Fruit fly (Drosophila melanogaster): Measurements from ENCODE around the gene Exo84.

Exo84 gene

DNA sequence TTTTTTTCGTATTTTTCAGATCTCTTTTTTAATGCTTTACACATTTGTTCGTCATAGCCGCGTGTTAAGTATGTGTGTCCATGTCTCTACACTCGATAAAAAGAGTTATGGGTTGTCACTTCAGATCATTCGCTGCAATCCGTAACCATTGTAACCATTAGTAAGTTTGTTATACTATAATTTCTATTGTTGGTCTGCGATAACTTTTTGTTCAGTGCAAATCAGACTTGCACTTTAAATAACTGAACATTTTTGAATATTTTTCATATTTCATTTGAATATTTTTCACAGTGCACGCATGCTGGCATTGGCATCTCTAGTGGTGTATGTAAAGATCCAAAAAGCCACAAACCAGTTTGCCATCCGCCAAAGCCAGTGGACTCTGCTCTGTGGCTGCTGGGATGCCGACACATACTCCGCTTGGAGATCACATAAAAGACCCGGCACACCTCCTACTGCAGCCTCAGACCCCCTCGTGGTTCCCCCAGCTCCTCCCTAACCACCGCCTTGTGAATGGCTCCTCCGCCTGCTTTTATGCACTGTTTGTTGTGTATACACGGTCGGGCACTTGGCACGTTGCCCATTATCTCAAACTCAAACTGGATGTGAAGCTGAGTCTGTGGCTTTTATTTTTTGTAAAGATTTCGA lies 43.0 kb downstream of the Exo84 start (continued):
- peak; percentile 84 for TF ChIP-seq CG14667 (GFP tag; IDR thresholded peaks at IDR 0.05)
- TF ChIP-seq Dfd (GFP tag; optimal IDR thresholded peaks at IDR 0.05): no peak
- peak; percentile 69 for TF ChIP-seq CG5180 (GFP tag; optimal IDR thresholded peaks at IDR 0.05)
- TF ChIP-seq amos (GFP tag; IDR thresholded peaks at IDR 0.05; ENCODE audit: partially characterized antibody): no peak
- peak; percentile 84 for TF ChIP-seq Dip3 (GFP tag; optimal IDR thresholded peaks at IDR 0.05)
- TF ChIP-seq ftz-f1 (GFP tag; optimal IDR thresholded peaks at IDR 0.05): no peak
- no peak for TF ChIP-seq Trl (optimal IDR thresholded peaks at IDR 0.05)
- TF ChIP-seq Trl (GFP tag; optimal IDR thresholded peaks at IDR 0.05): peak; percentile 85
- TF ChIP-seq Bteb2 (GFP tag; optimal IDR thresholded peaks at IDR 0.05): peak; percentile 76
- TF ChIP-seq NFAT (GFP tag; IDR thresholded peaks at IDR 0.05): peak; percentile 46; the same call in 1 of the 2 replicates
- TF ChIP-seq pnt (GFP tag; optimal IDR thresholded peaks at IDR 0.05): peak; percentile 79
- peak; percentile 71 for TF ChIP-seq eyg (GFP tag; optimal IDR thresholded peaks at IDR 0.05)
- peak; percentile 92 for TF ChIP-seq corto (GFP tag; optimal IDR thresholded peaks at IDR 0.05)
- TF ChIP-seq Mad (GFP tag; optimal IDR thresholded peaks at IDR 0.05): peak; percentile 87
- TF ChIP-seq CG10209 (GFP tag; optimal IDR thresholded peaks at IDR 0.05): peak; percentile 84
- no peak for TF ChIP-seq Hey (tag; optimal IDR thresholded peaks at IDR 0.05)
- TF ChIP-seq Spps (tag; optimal IDR thresholded peaks at IDR 0.05): peak; percentile 86
- peak; percentile 89 for TF ChIP-seq Awh (GFP tag; IDR thresholded peaks at IDR 0.05)
- TF ChIP-seq CG7271 (tag; optimal IDR thresholded peaks at IDR 0.05): peak; percentile 57
- peak; percentile 68 for TF ChIP-seq slp2 (GFP tag; optimal IDR thresholded peaks at IDR 0.05)
- TF ChIP-seq maf-S (GFP tag; optimal IDR thresholded peaks at IDR 0.05): peak; percentile 63
- TF ChIP-seq CG18764 (GFP tag; optimal IDR thresholded peaks at IDR 0.05): peak; percentile 84
- peak; percentile 84 for TF ChIP-seq CG4730 (GFP tag; IDR thresholded peaks at IDR 0.05)
- peak; percentile 47 for TF ChIP-seq Hand (GFP tag; optimal IDR thresholded peaks at IDR 0.05)
- peak; percentile 62 for TF ChIP-seq CG15696 (tag; optimal IDR thresholded peaks at IDR 0.05)
- peak; percentile 81 for TF ChIP-seq Aef1 (GFP tag; IDR thresholded peaks at IDR 0.05)
- TF ChIP-seq CG30020 (tag; optimal IDR thresholded peaks at IDR 0.05): peak; percentile 60
- no peak for TF ChIP-seq CG42726 (GFP tag; IDR thresholded peaks at IDR 0.05; ENCODE audit: partially characterized antibody)
- peak; percentile 60 for TF ChIP-seq Hmx (GFP tag; optimal IDR thresholded peaks at IDR 0.05)
- TF ChIP-seq CG3838 (GFP tag; optimal IDR thresholded peaks at IDR 0.05): peak; percentile 55
- TF ChIP-seq prd (optimal IDR thresholded peaks at IDR 0.05): no peak
- TF ChIP-seq prd (GFP tag; IDR thresholded peaks at IDR 0.05): peak; percentile 87
- no peak for TF ChIP-seq GATAe (GFP tag; conservative IDR thresholded peaks at IDR 0.05)
- peak; percentile 66 for TF ChIP-seq CG6765 (GFP tag; optimal IDR thresholded peaks at IDR 0.05)
- TF ChIP-seq CG13775 (GFP tag; optimal IDR thresholded peaks at IDR 0.05): peak; percentile 80
- peak; percentile 90 for TF ChIP-seq grau (tag; optimal IDR thresholded peaks at IDR 0.05)
- TF ChIP-seq tgo (GFP tag; IDR thresholded peaks at IDR 0.05): peak; percentile 88
- peak; percentile 78 for TF ChIP-seq CG9817 (tag; optimal IDR thresholded peaks at IDR 0.05)
- TF ChIP-seq Kr (GFP tag; optimal IDR thresholded peaks at IDR 0.05): no peak
- TF ChIP-seq vfl (GFP tag; optimal IDR thresholded peaks at IDR 0.05): peak; percentile 69
- no peak for TF ChIP-seq CG16813 (GFP tag; IDR thresholded peaks at IDR 0.05; ENCODE audit: partially characterized antibody)
- peak; percentile 82 for TF ChIP-seq Meics (GFP tag; optimal IDR thresholded peaks at IDR 0.05)
- peak; percentile 86 for TF ChIP-seq ems (GFP tag; optimal IDR thresholded peaks at IDR 0.05)
- TF ChIP-seq Lim3 (GFP tag; IDR thresholded peaks at IDR 0.05): peak; percentile 72
- peak; percentile 93 for TF ChIP-seq CG17829 (tag; optimal IDR thresholded peaks at IDR 0.05)
- peak in 1 of 2 experiments; percentile 75 for TF ChIP-seq Hr78 (GFP tag; optimal IDR thresholded peaks at IDR 0.05)
- TF ChIP-seq Doc2 (GFP tag; IDR thresholded peaks at IDR 0.05): 0 out of 2 replicates have a peak, but pooled peaks have one; percentile 29
- peak; percentile 34 for TF ChIP-seq CG2116 (GFP tag; optimal IDR thresholded peaks at IDR 0.05)
- peak; percentile 76 for TF ChIP-seq Vsx1 (GFP tag; optimal IDR thresholded peaks at IDR 0.05)
- peak in 1 of 2 experiments; percentile 46 for TF ChIP-seq crp (GFP tag; optimal IDR thresholded peaks at IDR 0.05)

All from whole organism, embryonic.